Worm (Caenorhabditis elegans) whole organism, L2 larva: Measurements from ENCODE around the gene F49E12.10.

Experiments used
- unc-62 ChIP-seq: fragments of 150-350 bp; optimal IDR thresholded peaks from 2 replicates; lab custom pipeline; 2014; ENCODE audit warnings: missing biosample characterization, missing genetic modification reagents, missing genetic modification characterization
- zag-1 ChIP-seq: fragments of 150-350 bp; optimal IDR thresholded peaks from 2 replicates; lab custom pipeline; 2014; ENCODE audit warnings: missing biosample characterization, missing genetic modification characterization
- ztf-11 ChIP-seq: sonication (generic microtip); optimal IDR thresholded peaks from 2 replicates; lab custom pipeline; 2017; ENCODE audit warnings: missing biosample characterization, missing genetic modification characterization

DNA sequence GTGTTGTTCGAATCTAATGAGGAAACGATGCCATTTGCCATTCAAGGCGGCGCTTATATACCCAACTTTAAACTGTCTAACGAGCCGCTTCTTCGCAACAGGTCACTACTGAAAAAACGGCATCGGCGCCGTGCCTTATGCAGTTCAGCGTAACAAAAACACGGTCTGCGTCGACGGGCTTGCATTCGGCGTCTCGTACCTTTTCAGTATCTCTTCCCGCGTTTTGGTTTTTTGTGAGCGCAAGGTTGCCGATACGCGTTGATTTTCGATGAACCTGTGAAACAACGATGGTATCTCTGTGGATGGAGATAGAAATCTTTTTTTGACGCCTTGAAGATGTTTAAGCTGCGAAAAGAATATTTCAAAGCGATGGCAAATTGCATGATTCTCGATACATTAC is 31.5 kb upstream of the F49E12.10 start, which contains the start of gene col-77:
- TF ChIP-seq ztf-11: no peak
- no peak for TF ChIP-seq zag-1
- no peak for TF ChIP-seq unc-62 (GFP tag; lab: Kevin White, UChicago)
